Fruit fly (Drosophila melanogaster) whole organism, embryonic: Measurements from ENCODE around the gene CG14105.

Experiments
- Bgb ChIP-seq: fragments of 200-800 bp; sonication (Bioruptor generic); IDR thresholded peaks from 2 replicates; pipeline ENCODE4 v1.3.6; 2022; ENCODE audit warnings: missing biosample characterization, missing genetic modification characterization; ENCODE audit not compliant: partially characterized antibody
- CG11696 ChIP-seq: fragments of 200-800 bp; sonication (Bioruptor generic); IDR thresholded peaks from 2 replicates; pipeline ENCODE4 v1.3.6; 2022; ENCODE audit warnings: missing biosample characterization, missing genetic modification characterization
- CG12769 ChIP-seq: fragments of 200-800 bp; sonication (Bioruptor generic); optimal IDR thresholded peaks from 2 replicates; lab custom pipeline; 2019; ENCODE audit warnings: missing biosample characterization, mild to moderate bottlenecking, missing genetic modification characterization, moderate library complexity
- CG14014 ChIP-seq: fragments of 200-800 bp; sonication (Bioruptor generic); IDR thresholded peaks from 2 replicates; pipeline ENCODE4 v1.3.6; 2022; ENCODE audit warnings: missing biosample characterization, missing genetic modification characterization
- CG15696 ChIP-seq: fragments of 200-800 bp; sonication (Bioruptor generic); optimal IDR thresholded peaks from 2 replicates; lab custom pipeline; 2019; ENCODE audit warnings: missing biosample characterization, mild to moderate bottlenecking, missing genetic modification characterization, moderate library complexity
- CG16813 ChIP-seq: fragments of 200-800 bp; sonication (Bioruptor generic); IDR thresholded peaks from 3 replicates; pipeline ENCODE4 v1.3.6; 2022; ENCODE audit warnings: missing biosample characterization, missing genetic modification characterization; ENCODE audit not compliant: partially characterized antibody
- CG18476 ChIP-seq: fragments of 200-800 bp; sonication (Bioruptor generic); optimal IDR thresholded peaks from 2 replicates; lab custom pipeline; 2016; ENCODE audit warnings: missing biosample characterization, mild to moderate bottlenecking, missing genetic modification characterization
- CG2199 ChIP-seq: fragments of 200-800 bp; sonication (Bioruptor generic); IDR thresholded peaks from 3 replicates; pipeline ENCODE4 v1.3.6; 2022; ENCODE audit warnings: missing biosample characterization, missing genetic modification characterization
- CG3407 ChIP-seq: fragments of 200-800 bp; sonication (Bioruptor generic); optimal IDR thresholded peaks from 2 replicates; lab custom pipeline; 2018; ENCODE audit warnings: missing biosample characterization, mild to moderate bottlenecking, missing genetic modification characterization
- CG34224 ChIP-seq: fragments of 200-800 bp; sonication (Bioruptor generic); IDR thresholded peaks from 3 replicates; pipeline ENCODE4 v1.3.6; 2022; ENCODE audit warnings: missing biosample characterization, missing genetic modification characterization; ENCODE audit not compliant: partially characterized antibody
- CG4360 ChIP-seq: fragments of 200-800 bp; sonication (Bioruptor generic); IDR thresholded peaks from 2 replicates; pipeline ENCODE4 v1.3.6; 2022; ENCODE audit warnings: missing biosample characterization, missing genetic modification characterization
- CG5245 ChIP-seq: fragments of 200-800 bp; sonication (Bioruptor generic); optimal IDR thresholded peaks from 3 replicates; lab custom pipeline; 2016; ENCODE audit warnings: missing biosample characterization, missing genetic modification characterization
- CG7271 ChIP-seq: fragments of 200-800 bp; sonication (Bioruptor generic); optimal IDR thresholded peaks from 2 replicates; lab custom pipeline; 2018; ENCODE audit warnings: missing biosample characterization, mild to moderate bottlenecking, missing genetic modification characterization, moderate library complexity
- CG7357 ChIP-seq: fragments of 200-800 bp; sonication (Bioruptor generic); IDR thresholded peaks from 3 replicates; pipeline ENCODE4 v1.3.6; 2022; ENCODE audit warnings: missing biosample characterization, missing genetic modification characterization
- CG7963 ChIP-seq: fragments of 200-800 bp; sonication (Bioruptor generic); IDR thresholded peaks from 3 replicates; pipeline ENCODE4 v1.3.6; 2022; ENCODE audit warnings: missing biosample characterization, missing genetic modification characterization; ENCODE audit not compliant: partially characterized antibody
- CG9727 ChIP-seq: fragments of 200-800 bp; sonication (Bioruptor generic); optimal IDR thresholded peaks from 3 replicates; lab custom pipeline; 2017; ENCODE audit warnings: missing biosample characterization, mild to moderate bottlenecking, missing genetic modification characterization
- CG9932 ChIP-seq: fragments of 200-800 bp; sonication (Bioruptor generic); IDR thresholded peaks from 2 replicates; pipeline ENCODE4 v1.3.6; 2022; ENCODE audit warnings: missing biosample characterization, missing genetic modification characterization
- D ChIP-seq, 2 experiments: fragments of 200-800 bp in 1 of 2; fragments of >200 bp in 1 of 2; sonication (Bioruptor generic) in 1 of 2; optimal IDR thresholded peaks; 2 replicates in 1 of 2; 3 replicates in 1 of 2; lab custom pipeline; 2017; ENCODE audit warnings: mild to moderate bottlenecking in 1 of 2, missing biosample characterization in 1 of 2, missing genetic modification characterization in 1 of 2, missing genetic modification reagents in 1 of 2
- Dip2 ChIP-seq: fragments of 200-800 bp; sonication (Bioruptor generic); IDR thresholded peaks from 2 replicates; pipeline ENCODE4 v1.3.6; 2022; ENCODE audit warnings: missing biosample characterization, missing genetic modification characterization
- Dll ChIP-seq: fragments of 200-800 bp; sonication (Bioruptor generic); IDR thresholded peaks from 4 replicates; pipeline ENCODE4 v1.3.6; 2022; ENCODE audit warnings: missing biosample characterization, missing genetic modification characterization; ENCODE audit not compliant: partially characterized antibody
- Fer3 ChIP-seq: fragments of 200-800 bp; sonication (Bioruptor generic); optimal IDR thresholded peaks from 2 replicates; lab custom pipeline; 2018; ENCODE audit warnings: missing biosample characterization, mild to moderate bottlenecking, missing genetic modification characterization, moderate library complexity
- Hey ChIP-seq: fragments of 200-800 bp; sonication (Bioruptor generic); optimal IDR thresholded peaks from 3 replicates; lab custom pipeline; 2018; ENCODE audit warnings: missing biosample characterization, mild to moderate bottlenecking, missing genetic modification characterization
- NC2β ChIP-seq: fragments of 200-800 bp; sonication (Bioruptor generic); optimal IDR thresholded peaks from 2 replicates; lab custom pipeline; 2016; ENCODE audit warnings: missing biosample characterization, missing genetic modification characterization
- Neu2 ChIP-seq: fragments of 200-800 bp; sonication (Bioruptor generic); optimal IDR thresholded peaks from 3 replicates; lab custom pipeline; 2016; ENCODE audit warnings: missing biosample characterization, missing genetic modification characterization, borderline replicate concordance
- Opbp ChIP-seq: fragments of 200-800 bp; sonication (Bioruptor generic); IDR thresholded peaks from 3 replicates; pipeline ENCODE4 v1.3.6; 2022; ENCODE audit warnings: missing biosample characterization, missing genetic modification characterization; ENCODE audit not compliant: partially characterized antibody
- Pdp1 ChIP-seq, 2 experiments: fragments of 200-800 bp; sonication (Bioruptor generic); optimal IDR thresholded peaks; 3 replicates each; lab custom pipeline; 2016; ENCODE audit warnings: missing biosample characterization in 2 of 2, missing genetic modification characterization in 2 of 2, mild to moderate bottlenecking in 1 of 2, moderate library complexity in 1 of 2
- Rfx ChIP-seq: fragments of 200-800 bp; sonication (Bioruptor generic); IDR thresholded peaks from 2 replicates; pipeline ENCODE4 v1.3.6; 2022; ENCODE audit warnings: missing biosample characterization, missing genetic modification characterization
- Ssrp ChIP-seq: fragments of 200-800 bp; sonication (Bioruptor generic); optimal IDR thresholded peaks from 2 replicates; lab custom pipeline; 2018; ENCODE audit warnings: missing biosample characterization, mild to moderate bottlenecking, missing genetic modification characterization, moderate library complexity
- Stat92E ChIP-seq, 3 experiments: fragments of >200 bp in 2 of 3; fragments of 200-800 bp in 1 of 3; sonication (Bioruptor generic) in 1 of 3; optimal IDR thresholded peaks; 2 replicates each; lab custom pipeline; 2017 to 2019; ENCODE audit warnings: missing biosample characterization in 3 of 3, missing genetic modification characterization in 3 of 3, mild to moderate bottlenecking in 1 of 3, moderate library complexity in 1 of 3
- ac ChIP-seq: fragments of 200-800 bp; sonication (Bioruptor generic); optimal IDR thresholded peaks from 3 replicates; lab custom pipeline; 2017; ENCODE audit warnings: missing biosample characterization, mild to moderate bottlenecking, missing genetic modification characterization
- ara ChIP-seq: fragments of 200-800 bp; sonication (Bioruptor generic); IDR thresholded peaks from 2 replicates; pipeline ENCODE4 v1.3.6; 2022; ENCODE audit warnings: missing biosample characterization, missing genetic modification characterization
- ase ChIP-seq: fragments of 200-800 bp; sonication (Bioruptor generic); IDR thresholded peaks from 3 replicates; pipeline ENCODE4 v1.3.6; 2022; ENCODE audit warnings: missing biosample characterization, missing genetic modification characterization
- bbx ChIP-seq: fragments of 200-800 bp; sonication (Bioruptor generic); IDR thresholded peaks from 2 replicates; pipeline ENCODE4 v1.3.6; 2022; ENCODE audit warnings: missing biosample characterization, missing genetic modification characterization; ENCODE audit not compliant: partially characterized antibody
- bcd ChIP-seq: fragments of 200-800 bp; sonication (Bioruptor generic); optimal IDR thresholded peaks from 2 replicates; lab custom pipeline; 2017; ENCODE audit warnings: missing biosample characterization, mild to moderate bottlenecking, missing genetic modification characterization
- br ChIP-seq: fragments of >200 bp; optimal IDR thresholded peaks from 2 replicates; lab custom pipeline; 2017
- chm ChIP-seq: fragments of 200-800 bp; sonication (Bioruptor generic); IDR thresholded peaks from 2 replicates; pipeline ENCODE4 v1.3.6; 2022; ENCODE audit warnings: missing biosample characterization, missing genetic modification characterization
- dpn ChIP-seq, 2 experiments: fragments of 200-800 bp; sonication (Bioruptor generic); optimal IDR thresholded peaks; 3 replicates each; lab custom pipeline; 2016; ENCODE audit warnings: missing biosample characterization in 2 of 2, missing genetic modification characterization in 2 of 2
- ftz-f1 ChIP-seq: fragments of 200-800 bp; sonication (Bioruptor generic); optimal IDR thresholded peaks from 2 replicates; lab custom pipeline; 2016; ENCODE audit warnings: missing biosample characterization, missing genetic modification characterization
- gcm ChIP-seq: fragments of 200-800 bp; sonication (Bioruptor generic); optimal IDR thresholded peaks from 2 replicates; lab custom pipeline; 2019; ENCODE audit warnings: missing biosample characterization, mild to moderate bottlenecking, missing genetic modification characterization, moderate library complexity
- hbn ChIP-seq: fragments of 200-800 bp; sonication (Bioruptor generic); IDR thresholded peaks from 2 replicates; pipeline ENCODE4 v1.3.6; 2022; ENCODE audit warnings: missing biosample characterization, missing genetic modification characterization; ENCODE audit not compliant: partially characterized antibody
- jumu ChIP-seq: fragments of 200-800 bp; sonication (Bioruptor generic); optimal IDR thresholded peaks from 3 replicates; lab custom pipeline; 2016; ENCODE audit warnings: missing biosample characterization, missing genetic modification characterization
- knrl ChIP-seq: fragments of 200-800 bp; sonication (Bioruptor generic); IDR thresholded peaks from 3 replicates; pipeline ENCODE4 v1.3.6; 2022; ENCODE audit warnings: missing biosample characterization, missing genetic modification characterization; ENCODE audit not compliant: partially characterized antibody
- mirr ChIP-seq: fragments of 200-800 bp; sonication (Bioruptor generic); optimal IDR thresholded peaks from 3 replicates; lab custom pipeline; 2018; ENCODE audit warnings: missing biosample characterization, mild to moderate bottlenecking, missing genetic modification characterization
- mld ChIP-seq: fragments of 200-800 bp; sonication (Bioruptor generic); IDR thresholded peaks from 3 replicates; pipeline ENCODE4 v1.3.6; 2022; ENCODE audit warnings: missing biosample characterization, missing genetic modification characterization; ENCODE audit not compliant: partially characterized antibody
- odd ChIP-seq: fragments of 200-800 bp; sonication (Bioruptor generic); optimal IDR thresholded peaks from 2 replicates; lab custom pipeline; 2017; ENCODE audit warnings: missing biosample characterization, mild to moderate bottlenecking, missing genetic modification characterization
- sens ChIP-seq: fragments of 200-800 bp; sonication (Bioruptor generic); peaks from one replicate; lab custom pipeline; 2016; ENCODE audit warnings: missing biosample characterization, missing genetic modification characterization
- slou ChIP-seq: fragments of 200-800 bp; sonication (Bioruptor generic); optimal IDR thresholded peaks from 3 replicates; lab custom pipeline; 2016; ENCODE audit warnings: missing biosample characterization, missing genetic modification characterization
- tio ChIP-seq: fragments of 200-800 bp; sonication (Bioruptor generic); optimal IDR thresholded peaks from 2 replicates; lab custom pipeline; 2017; ENCODE audit warnings: missing biosample characterization, missing genetic modification characterization, inconsistent platforms
- zf30C ChIP-seq: fragments of 200-800 bp; sonication (Bioruptor generic); optimal IDR thresholded peaks from 3 replicates; lab custom pipeline; 2018; ENCODE audit warnings: missing biosample characterization, mild to moderate bottlenecking, missing genetic modification characterization

CG14105 gene

DNA sequence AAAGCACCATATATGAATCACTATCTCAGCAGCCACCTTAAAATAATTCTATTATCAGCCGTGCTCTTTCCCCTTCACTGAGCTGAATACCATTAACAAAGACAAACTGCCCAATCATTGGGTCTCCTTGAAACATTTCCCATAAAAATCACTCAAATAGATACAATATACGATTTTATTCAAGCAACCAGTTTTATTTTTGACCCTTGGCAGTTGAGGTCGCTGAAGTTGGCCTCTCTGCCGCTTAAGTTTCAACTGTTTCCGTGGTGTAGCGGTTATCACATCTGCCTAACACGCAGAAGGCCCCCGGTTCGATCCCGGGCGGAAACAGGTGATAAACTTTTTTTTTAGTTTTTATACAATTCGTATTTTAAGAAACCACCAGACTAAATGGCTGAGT lies 6.3 kb upstream of the CG14105 start (continued):
- TF ChIP-seq Rfx (GFP tag; lab: Robert Waterston, UW) = no peak
- TF ChIP-seq tio (GFP tag; lab: Kevin White, UChicago) = no peak
- TF ChIP-seq CG7963 (GFP tag; lab: Robert Waterston, UW) = peak; percentile 39; the same call in 2 of the 3 replicates
- no peak for TF ChIP-seq CG9932 (GFP tag; lab: Robert Waterston, UW)
- peak; percentile 70; the same call in 1 of the 2 replicates for TF ChIP-seq bbx (GFP tag; lab: Robert Waterston, UW)
- no peak for TF ChIP-seq chm
- TF ChIP-seq ac (GFP tag; lab: Kevin White, UChicago) = no peak
- no peak for TF ChIP-seq br (lab: Kevin White, UChicago)
- no peak for TF ChIP-seq CG9727 (GFP tag; lab: Kevin White, UChicago)
- no peak for TF ChIP-seq Dip2 (GFP tag; lab: Robert Waterston, UW)
- TF ChIP-seq Neu2 (GFP tag; lab: Kevin White, UChicago) = no peak
- TF ChIP-seq CG7271 = no peak
- peak; percentile 19; the same call in 1 of the 4 replicates for TF ChIP-seq Dll (GFP tag; lab: Robert Waterston, UW)
- no peak for TF ChIP-seq jumu (GFP tag; lab: Kevin White, UChicago)
- TF ChIP-seq CG12769 = peak; percentile 64
- TF ChIP-seq Stat92E (GFP tag; optimal IDR thresholded peaks at IDR 0.05; lab: Kevin White, UChicago) = peak in 1 of 3 experiments; percentile 38
- TF ChIP-seq CG34224 (GFP tag; lab: Robert Waterston, UW) = peak; percentile 46; the same call in 2 of the 3 replicates
- TF ChIP-seq bcd (GFP tag; lab: Kevin White, UChicago) = no peak
- no peak for TF ChIP-seq CG15696
- peak; percentile 36 for TF ChIP-seq ftz-f1 (GFP tag; lab: Kevin White, UChicago)
- TF ChIP-seq Bgb (GFP tag; lab: Robert Waterston, UW) = peak; percentile 75
- peak; percentile 42 for TF ChIP-seq mirr (GFP tag; lab: Kevin White, UChicago)
- TF ChIP-seq gcm (GFP tag; lab: Kevin White, UChicago) = peak; percentile 8
- no peak for TF ChIP-seq CG14014 (GFP tag; lab: Robert Waterston, UW)
- TF ChIP-seq Ssrp (tag; lab: Kevin White, UChicago) = no peak
- TF ChIP-seq D (optimal IDR thresholded peaks at IDR 0.05; lab: Kevin White, UChicago) = no peak
- no peak for TF ChIP-seq D (GFP tag; optimal IDR thresholded peaks at IDR 0.05; lab: Kevin White, UChicago)
- peak; percentile 54 for TF ChIP-seq sens (GFP tag; lab: Kevin White, UChicago)
- TF ChIP-seq CG4360 (GFP tag; lab: Robert Waterston, UW) = no peak
- TF ChIP-seq mld = peak; percentile 68; the same call in 2 of the 3 replicates
- no peak for TF ChIP-seq ase
- TF ChIP-seq knrl (GFP tag; lab: Robert Waterston, UW) = peak; percentile 19; the same call in 2 of the 3 replicates
- no peak for TF ChIP-seq hbn (GFP tag; lab: Robert Waterston, UW)
- TF ChIP-seq Pdp1 (GFP tag; optimal IDR thresholded peaks at IDR 0.05; lab: Kevin White, UChicago) = no peak
- TF ChIP-seq CG11696 (GFP tag; lab: Robert Waterston, UW) = no peak
- TF ChIP-seq ara = no peak
- TF ChIP-seq Opbp (GFP tag; lab: Robert Waterston, UW) = peak; percentile 81
- TF ChIP-seq CG18476 (GFP tag; lab: Kevin White, UChicago) = no peak
- no peak for TF ChIP-seq Fer3
- TF ChIP-seq NC2β = no peak
- peak; percentile 73 for TF ChIP-seq CG16813 (GFP tag; lab: Robert Waterston, UW)
- TF ChIP-seq CG3407 (GFP tag; lab: Kevin White, UChicago) = no peak
- TF ChIP-seq zf30C = no peak
- TF ChIP-seq dpn (GFP tag; optimal IDR thresholded peaks at IDR 0.05; lab: Kevin White, UChicago) = no peak
- TF ChIP-seq Hey = no peak
- TF ChIP-seq CG7357 (GFP tag; lab: Robert Waterston, UW) = no peak
- no peak for TF ChIP-seq slou
- TF ChIP-seq CG2199 (GFP tag; lab: Robert Waterston, UW) = 0 out of 3 replicates have a peak, but pooled peaks have one; percentile 10
- no peak for TF ChIP-seq odd
- no peak for TF ChIP-seq CG5245 (GFP tag; lab: Kevin White, UChicago)
